Worm (Caenorhabditis elegans) whole organism, mixed stage, embryonic: ENCODE results near the gene R148.7.

ENCODE experiments used
- M03D4.4 ChIP-seq: sonication (generic microtip); optimal IDR thresholded peaks from 2 replicates; lab custom pipeline; 2017; ENCODE audit warnings: mild to moderate bottlenecking, missing genetic modification characterization, missing compliant biosample characterization
- bed-3 ChIP-seq: fragments of 200-800 bp; sonication (Bioruptor generic); optimal IDR thresholded peaks from 3 replicates; lab custom pipeline; 2018; ENCODE audit warnings: mild to moderate bottlenecking, missing genetic modification characterization, moderate library complexity, missing compliant biosample characterization
- ceh-39 ChIP-seq: fragments of 150-350 bp; optimal IDR thresholded peaks from 2 replicates; lab custom pipeline; 2014; ENCODE audit warnings: missing biosample characterization, missing genetic modification characterization
- ceh-43 ChIP-seq: fragments of 200-800 bp; sonication (Bioruptor generic); optimal IDR thresholded peaks from 2 replicates; lab custom pipeline; 2018; ENCODE audit warnings: mild to moderate bottlenecking, missing genetic modification characterization, moderate library complexity, missing compliant biosample characterization
- ceh-83 ChIP-seq: fragments of 200-800 bp; sonication (Bioruptor generic); optimal IDR thresholded peaks from 2 replicates; lab custom pipeline; 2018; ENCODE audit warnings: mild to moderate bottlenecking, missing genetic modification characterization, missing compliant biosample characterization
- ces-1 ChIP-seq: fragments of 150-350 bp; optimal IDR thresholded peaks from 2 replicates; lab custom pipeline; 2014; ENCODE audit warnings: missing biosample characterization, missing genetic modification reagents, missing genetic modification characterization
- cnd-1 ChIP-seq: fragments of 200-800 bp; sonication (Bioruptor generic); optimal IDR thresholded peaks from 2 replicates; lab custom pipeline; 2018; ENCODE audit warnings: mild to moderate bottlenecking, missing genetic modification characterization, missing compliant biosample characterization
- drap-1 ChIP-seq: fragments of 200-800 bp; sonication (Bioruptor generic); optimal IDR thresholded peaks from 3 replicates; lab custom pipeline; 2018; ENCODE audit warnings: mild to moderate bottlenecking, missing genetic modification characterization, missing compliant biosample characterization
- elt-1 ChIP-seq: sonication (generic microtip); optimal IDR thresholded peaks from 2 replicates; lab custom pipeline; 2017; ENCODE audit warnings: missing genetic modification characterization, mild to moderate bottlenecking, missing compliant biosample characterization, antibody characterized with exemption, moderate library complexity, borderline replicate concordance; ENCODE audit not compliant: insufficient read depth
- elt-3 ChIP-seq: fragments of 150-350 bp; optimal IDR thresholded peaks from 2 replicates; lab custom pipeline; 2014; ENCODE audit warnings: missing biosample characterization, missing genetic modification characterization
- ham-2 ChIP-seq: fragments of 200-800 bp; sonication (Bioruptor generic); optimal IDR thresholded peaks from 2 replicates; lab custom pipeline; 2018; ENCODE audit warnings: mild to moderate bottlenecking, missing genetic modification characterization, missing compliant biosample characterization
- hlh-1 ChIP-seq: fragments of 150-350 bp; optimal IDR thresholded peaks from 2 replicates; lab custom pipeline; 2014; ENCODE audit warnings: missing biosample characterization, missing genetic modification reagents, missing genetic modification characterization
- lin-13 ChIP-seq: fragments of 150-350 bp; optimal IDR thresholded peaks from 2 replicates; lab custom pipeline; 2014; ENCODE audit warnings: missing biosample characterization, missing genetic modification characterization
- lin-32 ChIP-seq: fragments of 200-800 bp; sonication (Bioruptor generic); optimal IDR thresholded peaks from 2 replicates; lab custom pipeline; 2018; ENCODE audit warnings: mild to moderate bottlenecking, missing genetic modification characterization, missing compliant biosample characterization
- lsy-2 ChIP-seq: fragments of 150-350 bp; optimal IDR thresholded peaks from 2 replicates; lab custom pipeline; 2014; ENCODE audit warnings: missing biosample characterization, missing genetic modification characterization
- mab-5 ChIP-seq: fragments of 150-350 bp; optimal IDR thresholded peaks from 2 replicates; lab custom pipeline; 2014; ENCODE audit warnings: missing biosample characterization, missing genetic modification characterization
- mep-1 ChIP-seq: fragments of 150-350 bp; optimal IDR thresholded peaks from 2 replicates; lab custom pipeline; 2017; ENCODE audit warnings: missing biosample characterization, missing genetic modification reagents, missing genetic modification characterization, inconsistent platforms
- mls-2 ChIP-seq: sonication (generic microtip); optimal IDR thresholded peaks from 2 replicates; lab custom pipeline; 2016; ENCODE audit warnings: mild to moderate bottlenecking, missing genetic modification characterization, moderate library complexity, missing compliant biosample characterization
- nhr-12 ChIP-seq: fragments of 150-350 bp; optimal IDR thresholded peaks from 2 replicates; lab custom pipeline; 2014; ENCODE audit warnings: missing biosample characterization, missing genetic modification characterization
- nhr-2 ChIP-seq: fragments of 150-350 bp; optimal IDR thresholded peaks from 2 replicates; lab custom pipeline; 2014; ENCODE audit warnings: missing biosample characterization, missing genetic modification characterization
- nhr-237 ChIP-seq: fragments of 150-350 bp; optimal IDR thresholded peaks from 2 replicates; lab custom pipeline; 2014; ENCODE audit warnings: missing biosample characterization, missing genetic modification characterization
- nhr-76 ChIP-seq: sonication (generic microtip); optimal IDR thresholded peaks from 2 replicates; lab custom pipeline; 2017; ENCODE audit warnings: missing biosample characterization, missing genetic modification characterization
- pha-4 ChIP-seq: fragments of 150-350 bp; optimal IDR thresholded peaks from 2 replicates; lab custom pipeline; 2018; ENCODE audit warnings: missing biosample characterization, missing genetic modification reagents, missing genetic modification characterization
- snpc-4 ChIP-seq: fragments of 150-350 bp; optimal IDR thresholded peaks from 2 replicates; lab custom pipeline; 2014; ENCODE audit warnings: missing biosample characterization, missing genetic modification characterization
- sptf-1 ChIP-seq: sonication (generic microtip); optimal IDR thresholded peaks from 2 replicates; lab custom pipeline; 2017; ENCODE audit warnings: mild to moderate bottlenecking, missing genetic modification characterization, moderate library complexity, missing compliant biosample characterization
- unc-120 ChIP-seq: sonication (generic microtip); optimal IDR thresholded peaks from 2 replicates; lab custom pipeline; 2017; ENCODE audit warnings: missing genetic modification characterization, missing compliant biosample characterization; ENCODE audit not compliant: poor library complexity, severe bottlenecking
- unc-39 ChIP-seq: fragments of 150-350 bp; optimal IDR thresholded peaks from 2 replicates; lab custom pipeline; 2014; ENCODE audit warnings: missing biosample characterization, missing genetic modification characterization
- unc-62 ChIP-seq: fragments of 150-350 bp; optimal IDR thresholded peaks from 2 replicates; lab custom pipeline; 2014; ENCODE audit warnings: missing biosample characterization, missing genetic modification reagents, missing genetic modification characterization
- zip-8 ChIP-seq: fragments of 150-350 bp; optimal IDR thresholded peaks from 2 replicates; lab custom pipeline; 2014; ENCODE audit warnings: missing biosample characterization, missing genetic modification characterization

Gene R148.7

DNA sequence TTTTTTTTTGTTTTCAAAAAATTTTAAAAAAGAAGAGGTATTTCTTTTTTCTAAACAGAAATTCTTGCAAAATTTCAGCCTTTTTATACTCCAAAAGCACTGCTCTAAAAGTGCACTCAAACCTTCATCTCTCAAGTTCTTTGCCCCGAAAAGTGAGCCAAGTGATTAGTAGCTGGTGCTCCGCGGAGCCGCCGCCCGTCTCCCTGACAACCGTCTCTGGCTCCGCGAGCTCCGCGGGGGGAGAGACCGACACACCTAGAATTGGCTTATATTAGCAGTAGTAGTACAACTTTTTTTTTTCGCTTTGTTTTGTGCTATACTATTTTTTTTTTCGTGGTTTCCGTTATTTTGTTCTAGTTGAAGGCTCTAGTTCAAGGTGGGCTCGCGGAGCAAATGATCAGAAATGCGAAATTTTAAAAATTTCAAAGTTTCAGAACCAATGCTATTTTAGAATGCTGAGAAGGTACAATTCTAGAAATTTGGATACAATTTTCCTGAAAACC is 34.5 kb upstream of the R148.7 start, which contains the start of gene Y53G8AL.1:
Gene Y53G8AL.1 (plus strand): TSS at position 453 of the 503 bp plus-strand sequence.
- TF ChIP-seq nhr-237 (no peak), zip-8 (tag; lab: Kevin White, UChicago) (no peak), lin-13 (tag; lab: Kevin White, UChicago) (no peak), nhr-2 (no peak), ces-1 (GFP tag; lab: Kevin White, UChicago) (no peak), pha-4 (tag; lab: Kevin White, UChicago) (no peak), mab-5 (tag; lab: Kevin White, UChicago) (no peak), elt-1 (tag; lab: Kevin White, UChicago) (no peak), cnd-1 (tag; lab: Kevin White, UChicago) (no peak), bed-3 (GFP tag; lab: Kevin White, UChicago) (no peak), nhr-76 (tag; lab: Kevin White, UChicago) (no peak), unc-39 (tag; lab: Kevin White, UChicago) (no peak), lin-32 (GFP tag; lab: Kevin White, UChicago) (no peak), ceh-83 (GFP tag; lab: Kevin White, UChicago) (no peak)

DNA sequence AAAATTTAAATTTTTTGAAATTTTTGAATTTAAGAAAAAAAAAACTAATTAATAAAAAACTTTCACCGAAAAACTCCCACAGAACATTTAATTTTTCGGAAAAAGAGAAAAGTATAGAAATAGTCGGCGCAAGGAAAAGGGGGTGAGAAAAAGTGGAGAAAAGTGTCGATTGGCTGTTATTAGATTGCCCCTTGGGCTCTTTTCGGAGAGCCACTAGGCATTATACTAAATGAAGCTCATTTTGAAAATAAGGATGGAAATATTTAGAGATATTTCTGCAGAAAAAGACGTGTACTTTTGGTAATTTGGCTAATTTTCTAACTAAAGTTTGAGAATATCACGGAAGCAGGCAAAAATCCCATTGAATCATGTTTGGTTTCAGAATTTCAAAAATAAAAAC is 25.9 kb upstream of the R148.7 start:
- TF ChIP-seq M03D4.4, result no peak
- TF ChIP-seq ces-1 (GFP tag; lab: Kevin White, UChicago), result peak; percentile 93

ce11 chrIII:3222707-3223106 is 24.5 kb upstream of the R148.7 start:
- TF ChIP-seq lsy-2 (tag; lab: Kevin White, UChicago) (no peak), unc-39 (tag; lab: Kevin White, UChicago) (no peak), elt-3 (tag; lab: Kevin White, UChicago) (no peak), mls-2 (no peak), unc-62 (GFP tag; lab: Kevin White, UChicago) (no peak), ceh-43 (GFP tag; lab: Kevin White, UChicago) (no peak), drap-1 (GFP tag; lab: Kevin White, UChicago) (no peak), snpc-4 (tag; lab: Kevin White, UChicago) (no peak), hlh-1 (tag; lab: Kevin White, UChicago) (no peak), mab-5 (tag; lab: Kevin White, UChicago) (no peak), lin-32 (GFP tag; lab: Kevin White, UChicago) (no peak), ceh-39 (no peak), nhr-12 (tag; lab: Kevin White, UChicago) (no peak), ces-1 (GFP tag; lab: Kevin White, UChicago) (no peak), M03D4.4 (no peak), cnd-1 (tag; lab: Kevin White, UChicago) (no peak)

DNA sequence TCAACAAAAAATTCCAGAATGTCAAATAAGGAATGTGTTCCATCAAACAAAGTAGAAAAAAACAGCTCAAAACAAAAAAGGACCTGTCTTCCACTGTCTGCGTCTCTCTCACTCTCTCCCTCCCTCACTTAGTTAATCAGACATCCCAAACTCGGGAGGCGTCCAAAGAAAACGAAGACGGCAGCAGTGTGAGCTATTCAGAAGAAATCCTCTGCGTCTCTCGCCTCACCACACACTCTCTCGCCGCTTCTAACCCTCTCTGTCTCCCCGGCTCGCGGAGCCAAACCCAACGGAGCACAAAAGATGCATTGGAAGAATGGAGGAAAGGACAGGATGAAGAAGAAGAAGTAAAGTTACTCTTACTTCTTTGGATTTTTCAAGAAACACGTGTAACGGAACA is 22.1 kb upstream of the R148.7 start:
- TF ChIP-seq unc-120 (peak; percentile 36), mep-1 (tag; lab: Kevin White, UChicago) (no peak), ceh-83 (GFP tag; lab: Kevin White, UChicago) (no peak), unc-62 (GFP tag; lab: Kevin White, UChicago) (no peak), ham-2 (GFP tag; lab: Kevin White, UChicago) (no peak), lin-32 (GFP tag; lab: Kevin White, UChicago) (no peak), M03D4.4 (no peak), lsy-2 (tag; lab: Kevin White, UChicago) (peak; percentile 18), ces-1 (GFP tag; lab: Kevin White, UChicago) (peak; percentile 77), mls-2 (no peak)

DNA sequence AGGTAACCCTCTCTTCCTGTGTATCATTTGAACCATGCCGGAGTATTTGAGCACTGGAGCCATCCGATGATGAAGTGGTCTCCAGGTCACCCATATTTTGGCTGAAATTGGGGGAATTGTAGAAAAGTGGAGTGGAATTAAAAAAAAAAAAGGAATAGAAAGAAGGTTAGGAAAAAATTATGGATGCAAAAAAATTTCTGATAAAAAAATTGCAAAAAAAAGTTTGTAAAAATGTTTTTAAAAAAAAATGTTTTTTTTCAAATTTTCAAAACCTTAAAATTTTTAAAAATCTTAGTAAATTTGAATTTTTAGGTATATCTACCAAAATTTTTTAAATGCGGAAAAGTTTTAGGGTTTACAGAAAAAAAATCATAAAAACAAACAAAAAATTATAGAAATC is 20.8 kb upstream of the R148.7 start, which contains the start of gene frm-8:
Gene frm-8 (minus strand): TSS at position 101 of the 400 bp plus-strand sequence.
- TF ChIP-seq elt-3 (tag; lab: Kevin White, UChicago) (no peak), unc-39 (tag; lab: Kevin White, UChicago) (no peak), unc-120 (no peak), mep-1 (tag; lab: Kevin White, UChicago) (no peak), sptf-1 (no peak), lin-32 (GFP tag; lab: Kevin White, UChicago) (no peak)

DNA sequence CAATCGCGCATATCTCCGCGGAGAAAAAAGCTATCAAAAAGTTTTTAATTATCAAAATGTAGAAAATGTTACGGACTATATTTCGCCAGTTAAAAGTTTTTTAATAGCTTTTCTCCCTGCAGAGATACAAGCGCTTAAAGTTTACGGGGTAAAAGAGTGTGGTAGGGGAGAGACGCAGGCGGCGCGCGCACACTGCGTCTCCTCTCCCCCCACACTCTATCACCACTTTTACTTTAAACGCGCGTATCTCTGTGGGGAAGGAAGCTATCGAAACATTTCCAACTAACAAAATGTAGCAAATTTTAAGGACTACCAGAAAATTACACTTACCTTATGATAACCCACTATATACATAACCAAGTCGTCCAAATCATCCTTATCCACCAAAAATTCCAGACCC is 5.4 kb upstream of the R148.7 start:
- TF ChIP-seq mab-5 (tag; lab: Kevin White, UChicago) (no peak), elt-3 (tag; lab: Kevin White, UChicago) (no peak), hlh-1 (tag; lab: Kevin White, UChicago) (no peak), ceh-39 (no peak), M03D4.4 (no peak)
